Worm (Caenorhabditis elegans) whole organism, L4 larva: ENCODE results near the gene Y38H8A.12.

Experiments used
- daf-16 ChIP-seq, 3 experiments: sonication (generic microtip); optimal IDR thresholded peaks; 2 replicates each; lab custom pipeline; 2016 to 2017; ENCODE audit warnings: missing genetic modification characterization in 3 of 3, missing genetic modification reagents in 3 of 3, mild to moderate bottlenecking in 2 of 3, missing compliant biosample characterization in 2 of 3, missing biosample characterization in 1 of 3, moderate library complexity in 1 of 3
- mdl-1 ChIP-seq, 2 experiments: fragments of 150-350 bp in 1 of 2; sonication (generic microtip) in 1 of 2; optimal IDR thresholded peaks; 2 replicates each; lab custom pipeline; 2014 to 2017; ENCODE audit warnings: missing biosample characterization in 2 of 2, missing genetic modification characterization in 2 of 2
- mxl-2 ChIP-seq: fragments of 200-800 bp; sonication (Bioruptor generic); conservative IDR thresholded peaks from 2 replicates; pipeline ENCODE4 v1.3.6; 2022; ENCODE audit warnings: missing genetic modification reagents, missing genetic modification characterization, missing compliant biosample characterization
- rbr-2 ChIP-seq: sonication (generic microtip); optimal IDR thresholded peaks from 2 replicates; lab custom pipeline; 2016; ENCODE audit warnings: missing genotype, missing genetic modification characterization, missing compliant biosample characterization

Gene Y38H8A.12

ce11 chrIV:13412845-13413383 lies 47.9 kb downstream of the Y38H8A.12 start, which contains the start of gene gcl-1 (continued):
- TF ChIP-seq mdl-1 (tag; optimal IDR thresholded peaks at IDR 0.05; lab: Kevin White, UChicago) (peak in 1 of 2 experiments; percentile 13), daf-16 (GFP tag; optimal IDR thresholded peaks at IDR 0.05; lab: Kevin White, UChicago) (no peak), daf-16 (tag; optimal IDR thresholded peaks at IDR 0.05; lab: Kevin White, UChicago) (peak; percentile 50), rbr-2 (tag; lab: Kevin White, UChicago) (no peak), mxl-2 (GFP tag; lab: Robert Waterston, UW) (no peak)
